Fruit fly (Drosophila melanogaster) whole organism, embryonic: ENCODE measurements around the gene Fpgs1.

Experiments used
- Antp ChIP-seq: fragments of 200-800 bp; sonication (Bioruptor generic); optimal IDR thresholded peaks from 3 replicates; lab custom pipeline; 2016; ENCODE audit warnings: missing biosample characterization, missing genetic modification characterization
- CG10209 ChIP-seq: fragments of 200-800 bp; sonication (Bioruptor generic); optimal IDR thresholded peaks from 3 replicates; lab custom pipeline; 2017; ENCODE audit warnings: missing biosample characterization, mild to moderate bottlenecking, missing genetic modification characterization, missing genetic modification reagents
- CG13624 ChIP-seq: fragments of 200-800 bp; sonication (Bioruptor generic); optimal IDR thresholded peaks from 2 replicates; lab custom pipeline; 2016; ENCODE audit warnings: missing biosample characterization, missing genetic modification characterization
- CG16813 ChIP-seq: fragments of 200-800 bp; sonication (Bioruptor generic); IDR thresholded peaks from 3 replicates; pipeline ENCODE4 v1.3.6; 2022; ENCODE audit warnings: missing biosample characterization, missing genetic modification characterization; ENCODE audit not compliant: partially characterized antibody
- CG2678 ChIP-seq: fragments of 200-800 bp; sonication (Bioruptor generic); optimal IDR thresholded peaks from 3 replicates; lab custom pipeline; 2019; ENCODE audit warnings: missing biosample characterization, mild to moderate bottlenecking, missing genetic modification characterization, moderate library complexity
- CG2889 ChIP-seq: fragments of 200-800 bp; sonication (Bioruptor generic); IDR thresholded peaks from 3 replicates; pipeline ENCODE4 v1.3.6; 2022; ENCODE audit warnings: missing biosample characterization, missing genetic modification characterization
- CG31224 ChIP-seq: fragments of 200-800 bp; sonication (Bioruptor generic); IDR thresholded peaks from 2 replicates; pipeline ENCODE4 v1.3.6; 2022; ENCODE audit warnings: missing biosample characterization, missing genetic modification characterization
- CG31365 ChIP-seq: fragments of 200-800 bp; sonication (Bioruptor generic); optimal IDR thresholded peaks from 2 replicates; lab custom pipeline; 2018; ENCODE audit warnings: missing biosample characterization, mild to moderate bottlenecking, missing genetic modification characterization
- CG3407 ChIP-seq: fragments of 200-800 bp; sonication (Bioruptor generic); optimal IDR thresholded peaks from 2 replicates; lab custom pipeline; 2018; ENCODE audit warnings: missing biosample characterization, mild to moderate bottlenecking, missing genetic modification characterization
- CG4854 ChIP-seq: fragments of 200-800 bp; sonication (Bioruptor generic); optimal IDR thresholded peaks from 2 replicates; lab custom pipeline; 2016; ENCODE audit warnings: missing biosample characterization, missing genetic modification characterization, inconsistent platforms
- CG6272 ChIP-seq: fragments of 200-800 bp; sonication (Bioruptor generic); IDR thresholded peaks from 2 replicates; pipeline ENCODE4 v1.3.6; 2022; ENCODE audit warnings: missing biosample characterization, missing genetic modification characterization
- CG6689 ChIP-seq: fragments of 200-800 bp; sonication (Bioruptor generic); IDR thresholded peaks from 2 replicates; pipeline ENCODE4 v1.3.6; 2022; ENCODE audit warnings: missing biosample characterization, missing genetic modification characterization
- CG6791 ChIP-seq: fragments of 200-800 bp; sonication (Bioruptor generic); IDR thresholded peaks from 3 replicates; pipeline ENCODE4 v1.3.6; 2022; ENCODE audit warnings: missing biosample characterization, missing genetic modification characterization; ENCODE audit not compliant: partially characterized antibody
- CG7786 ChIP-seq: fragments of 200-800 bp; sonication (Bioruptor generic); optimal IDR thresholded peaks from 2 replicates; lab custom pipeline; 2016; ENCODE audit warnings: missing biosample characterization, missing genetic modification characterization
- Dek ChIP-seq: fragments of 200-800 bp; sonication (Bioruptor generic); optimal IDR thresholded peaks from 3 replicates; lab custom pipeline; 2019; ENCODE audit warnings: missing biosample characterization, mild to moderate bottlenecking, missing genetic modification characterization, moderate library complexity
- Fer1 ChIP-seq: fragments of 200-800 bp; sonication (Bioruptor generic); optimal IDR thresholded peaks from 2 replicates; lab custom pipeline; 2017; ENCODE audit warnings: missing biosample characterization, mild to moderate bottlenecking, missing genetic modification characterization
- H15 ChIP-seq: fragments of 200-800 bp; sonication (Bioruptor generic); IDR thresholded peaks from 3 replicates; pipeline ENCODE4 v1.3.6; 2022; ENCODE audit warnings: missing biosample characterization, missing genetic modification characterization
- Kr ChIP-seq: fragments of 200-800 bp; sonication (Bioruptor generic); optimal IDR thresholded peaks from 2 replicates; lab custom pipeline; 2017; ENCODE audit warnings: missing biosample characterization, mild to moderate bottlenecking, missing genetic modification characterization
- NFAT ChIP-seq: fragments of 200-800 bp; sonication (Bioruptor generic); IDR thresholded peaks from 2 replicates; pipeline ENCODE4 v1.3.6; 2022; ENCODE audit warnings: missing biosample characterization, missing genetic modification characterization
- Scr ChIP-seq: fragments of 200-800 bp; sonication (Bioruptor generic); IDR thresholded peaks from 2 replicates; pipeline ENCODE4 v1.3.6; 2022; ENCODE audit warnings: missing biosample characterization, missing genetic modification characterization; ENCODE audit not compliant: partially characterized antibody
- Xrp1 ChIP-seq: fragments of 200-800 bp; sonication (Bioruptor generic); IDR thresholded peaks from 2 replicates; pipeline ENCODE4 v1.3.6; 2022; ENCODE audit warnings: missing biosample characterization, missing genetic modification characterization
- ara ChIP-seq: fragments of 200-800 bp; sonication (Bioruptor generic); IDR thresholded peaks from 2 replicates; pipeline ENCODE4 v1.3.6; 2022; ENCODE audit warnings: missing biosample characterization, missing genetic modification characterization
- ase ChIP-seq: fragments of 200-800 bp; sonication (Bioruptor generic); IDR thresholded peaks from 3 replicates; pipeline ENCODE4 v1.3.6; 2022; ENCODE audit warnings: missing biosample characterization, missing genetic modification characterization
- az2 ChIP-seq: fragments of 200-800 bp; sonication (Bioruptor generic); optimal IDR thresholded peaks from 3 replicates; lab custom pipeline; 2016; ENCODE audit warnings: missing biosample characterization, missing genetic modification characterization
- caup ChIP-seq: fragments of 200-800 bp; sonication (Bioruptor generic); optimal IDR thresholded peaks from 3 replicates; lab custom pipeline; 2017; ENCODE audit warnings: missing biosample characterization, mild to moderate bottlenecking, missing genetic modification characterization, moderate library complexity; ENCODE audit not compliant: severe bottlenecking
- chif ChIP-seq, 2 experiments: fragments of 200-800 bp; sonication (Bioruptor generic); optimal IDR thresholded peaks; 3 replicates each; lab custom pipeline; 2016; ENCODE audit warnings: missing biosample characterization in 2 of 2, missing genetic modification characterization in 2 of 2
- dati ChIP-seq: fragments of 200-800 bp; sonication (Bioruptor generic); IDR thresholded peaks from 2 replicates; pipeline ENCODE4 v1.3.6; 2022; ENCODE audit warnings: missing biosample characterization, missing genetic modification characterization
- ems ChIP-seq: fragments of 200-800 bp; sonication (Bioruptor generic); optimal IDR thresholded peaks from 3 replicates; lab custom pipeline; 2016; ENCODE audit warnings: missing biosample characterization, missing genetic modification characterization
- en ChIP-seq: fragments of 200-800 bp; sonication (Bioruptor generic); optimal IDR thresholded peaks from 2 replicates; lab custom pipeline; 2016; ENCODE audit warnings: missing biosample characterization, missing genetic modification characterization
- esg ChIP-seq: fragments of 200-800 bp; sonication (Bioruptor generic); conservative IDR thresholded peaks from 2 replicates; pipeline ENCODE4 v1.3.6; 2022; ENCODE audit warnings: missing biosample characterization, missing genetic modification characterization
- gce ChIP-seq: fragments of 200-800 bp; sonication (Bioruptor generic); IDR thresholded peaks from 3 replicates; pipeline ENCODE4 v1.3.6; 2022; ENCODE audit warnings: missing biosample characterization, missing genetic modification characterization
- gcm2 ChIP-seq: fragments of 200-800 bp; sonication (Bioruptor generic); optimal IDR thresholded peaks from 2 replicates; lab custom pipeline; 2016; ENCODE audit warnings: missing biosample characterization, missing genetic modification characterization
- gt ChIP-seq: fragments of 200-800 bp; sonication (Bioruptor generic); IDR thresholded peaks from 2 replicates; pipeline ENCODE4 v1.3.6; 2022; ENCODE audit warnings: missing biosample characterization, missing genetic modification characterization
- hkb ChIP-seq, 2 experiments: fragments of 200-800 bp in 1 of 2; fragments of >200 bp in 1 of 2; sonication (Bioruptor generic) in 1 of 2; IDR thresholded peaks in 1 of 2; optimal IDR thresholded peaks in 1 of 2; 2 replicates each; pipeline versions ENCODE4 v1.3.6 to Lab custom; 2017 to 2022; ENCODE audit warnings: missing biosample characterization in 1 of 2, missing genetic modification characterization in 1 of 2
- ken ChIP-seq: fragments of 200-800 bp; sonication (Bioruptor generic); IDR thresholded peaks from 3 replicates; pipeline ENCODE4 v1.3.6; 2022; ENCODE audit warnings: missing biosample characterization, missing genetic modification characterization
- lbe ChIP-seq: fragments of 200-800 bp; sonication (Bioruptor generic); optimal IDR thresholded peaks from 2 replicates; lab custom pipeline; 2016; ENCODE audit warnings: missing biosample characterization, mild to moderate bottlenecking, missing genetic modification characterization
- oc ChIP-seq: fragments of 200-800 bp; sonication (Bioruptor generic); optimal IDR thresholded peaks from 2 replicates; lab custom pipeline; 2018; ENCODE audit warnings: missing biosample characterization, mild to moderate bottlenecking, missing genetic modification characterization, moderate library complexity
- pho ChIP-seq: fragments of 200-800 bp; sonication (Bioruptor generic); optimal IDR thresholded peaks from 2 replicates; lab custom pipeline; 2016; ENCODE audit warnings: missing biosample characterization, missing genetic modification characterization
- pita ChIP-seq: fragments of 200-800 bp; sonication (Bioruptor generic); optimal IDR thresholded peaks from 2 replicates; lab custom pipeline; 2017; ENCODE audit warnings: missing biosample characterization, mild to moderate bottlenecking, missing genetic modification characterization
- pros ChIP-seq: fragments of 200-800 bp; sonication (Bioruptor generic); optimal IDR thresholded peaks from 3 replicates; lab custom pipeline; 2019; ENCODE audit warnings: missing biosample characterization, mild to moderate bottlenecking, missing genetic modification characterization, moderate library complexity
- ranshi ChIP-seq: fragments of 200-800 bp; sonication (Bioruptor generic); IDR thresholded peaks from 2 replicates; pipeline ENCODE4 v1.3.6; 2022; ENCODE audit warnings: missing biosample characterization, missing genetic modification characterization
- run ChIP-seq: fragments of 200-800 bp; sonication (Bioruptor generic); optimal IDR thresholded peaks from 3 replicates; lab custom pipeline; 2018; ENCODE audit warnings: missing biosample characterization, mild to moderate bottlenecking, missing genetic modification characterization
- sima ChIP-seq: fragments of 200-800 bp; sonication (Bioruptor generic); optimal IDR thresholded peaks from 2 replicates; lab custom pipeline; 2016; ENCODE audit warnings: missing biosample characterization, missing genetic modification characterization
- slp2 ChIP-seq: fragments of 200-800 bp; sonication (Bioruptor generic); optimal IDR thresholded peaks from 2 replicates; lab custom pipeline; 2016; ENCODE audit warnings: missing biosample characterization, missing genetic modification characterization
- so ChIP-seq: fragments of 200-800 bp; sonication (Bioruptor generic); IDR thresholded peaks from 3 replicates; pipeline ENCODE4 v1.3.6; 2022; ENCODE audit warnings: missing biosample characterization, missing genetic modification characterization
- sr ChIP-seq: fragments of 200-800 bp; sonication (Bioruptor generic); IDR thresholded peaks from 3 replicates; pipeline ENCODE4 v1.3.6; 2022; ENCODE audit warnings: missing biosample characterization, missing genetic modification characterization
- toy ChIP-seq: fragments of 200-800 bp; sonication (Bioruptor generic); IDR thresholded peaks from 2 replicates; pipeline ENCODE4 v1.3.6; 2022; ENCODE audit warnings: missing biosample characterization, missing genetic modification characterization
- trem ChIP-seq: fragments of 200-800 bp; optimal IDR thresholded peaks from 3 replicates; lab custom pipeline; 2019; ENCODE audit warnings: missing biosample characterization, mild to moderate bottlenecking, missing genetic modification characterization, moderate library complexity
- vnd ChIP-seq: fragments of 200-800 bp; sonication (Bioruptor generic); IDR thresholded peaks from 3 replicates; pipeline ENCODE4 v1.3.6; 2022; ENCODE audit warnings: missing biosample characterization, missing genetic modification characterization; ENCODE audit not compliant: partially characterized antibody
- yki ChIP-seq: fragments of >200 bp; optimal IDR thresholded peaks from 3 replicates; lab custom pipeline; 2018

Gene Fpgs1

DNA sequence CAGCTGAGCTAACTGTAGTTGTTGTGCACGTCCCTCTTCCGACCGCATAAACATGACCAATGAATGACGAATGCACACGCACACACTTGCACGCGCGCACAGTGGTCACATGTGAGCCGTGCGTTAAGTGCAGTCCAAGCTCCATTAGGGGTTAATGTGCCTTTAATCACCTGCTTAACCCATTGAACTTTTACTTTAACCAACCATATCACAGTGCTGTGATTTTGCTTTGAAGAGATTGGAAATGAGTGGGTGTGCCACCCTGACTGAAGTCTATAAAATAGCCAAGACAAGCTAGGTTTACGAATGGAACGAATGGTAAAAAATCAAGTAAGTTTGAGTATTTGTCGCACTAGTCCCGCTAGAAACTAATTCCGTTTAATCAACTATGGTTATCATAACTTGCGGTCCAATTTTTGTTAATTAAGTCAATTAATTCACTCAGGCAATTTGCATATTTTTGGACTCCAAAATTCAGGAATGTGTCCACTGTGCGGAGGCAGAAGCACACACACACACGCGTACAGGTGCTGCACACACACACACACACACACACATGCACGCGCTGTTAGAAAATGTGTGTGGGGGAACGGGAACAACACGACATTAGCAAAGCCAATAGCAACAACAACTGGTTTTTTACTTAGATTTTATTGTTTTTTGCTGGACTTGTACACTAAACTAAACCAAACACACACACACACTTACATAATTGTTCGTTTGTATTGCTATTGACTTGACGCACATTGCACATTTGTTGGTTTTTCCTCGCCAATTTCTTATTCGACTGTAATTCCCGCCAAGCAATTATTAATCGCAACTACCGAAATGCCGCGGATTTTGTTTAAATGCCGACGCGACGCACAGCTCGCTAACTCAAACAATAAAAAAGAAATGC lies 20.2 kb upstream of the Fpgs1 start (continued):
- no peak for TF ChIP-seq CG6791
- no peak for TF ChIP-seq yki (lab: Kevin White, UChicago)
- TF ChIP-seq Fer1, result peak; percentile 14
- TF ChIP-seq CG6272, result no peak
- peak; percentile 22 for TF ChIP-seq caup (GFP tag; lab: Kevin White, UChicago)
- TF ChIP-seq en (GFP tag; lab: Kevin White, UChicago), result peak; percentile 15
- peak; percentile 35 for TF ChIP-seq az2 (GFP tag; lab: Kevin White, UChicago)
- TF ChIP-seq Dek, result no peak
- no peak for TF ChIP-seq toy
- no peak for TF ChIP-seq ranshi (GFP tag; lab: Robert Waterston, UW)
- TF ChIP-seq CG13624, result peak; percentile 12
- TF ChIP-seq ara, result no peak
- TF ChIP-seq gt (GFP tag; lab: Robert Waterston, UW), result no peak
- TF ChIP-seq CG3407 (GFP tag; lab: Kevin White, UChicago), result peak; percentile 27
- TF ChIP-seq vnd (GFP tag; lab: Robert Waterston, UW), result no peak
- no peak for TF ChIP-seq gcm2
- peak; percentile 13 for TF ChIP-seq Antp
- no peak for TF ChIP-seq esg (GFP tag; lab: Robert Waterston, UW)
- TF ChIP-seq sima (GFP tag; lab: Kevin White, UChicago), result no peak
- TF ChIP-seq slp2, result no peak
- TF ChIP-seq so, result no peak
- TF ChIP-seq pros (GFP tag; lab: Kevin White, UChicago), result no peak
- peak; percentile 3 for TF ChIP-seq oc
- no peak for TF ChIP-seq H15 (GFP tag; lab: Robert Waterston, UW)
- TF ChIP-seq ken (GFP tag; lab: Robert Waterston, UW), result no peak
- TF ChIP-seq CG2678, result peak; percentile 66
- TF ChIP-seq chif (GFP tag; optimal IDR thresholded peaks at IDR 0.05; lab: Kevin White, UChicago), result peak; percentile 31 to 55
- TF ChIP-seq pho (GFP tag; lab: Kevin White, UChicago), result peak; percentile 19
- TF ChIP-seq lbe (GFP tag; lab: Kevin White, UChicago), result no peak
- TF ChIP-seq hkb (optimal IDR thresholded peaks at IDR 0.05; lab: Kevin White, UChicago), result no peak
- TF ChIP-seq hkb (GFP tag; IDR thresholded peaks at IDR 0.05; lab: Robert Waterston, UW), result no peak
- TF ChIP-seq Scr (GFP tag; lab: Robert Waterston, UW), result no peak
- TF ChIP-seq CG10209, result peak; percentile 30
- TF ChIP-seq CG31224 (GFP tag; lab: Robert Waterston, UW), result no peak
- no peak for TF ChIP-seq run
- TF ChIP-seq sr, result no peak
- TF ChIP-seq CG2889 (GFP tag; lab: Robert Waterston, UW), result no peak
- no peak for TF ChIP-seq pita (GFP tag; lab: Kevin White, UChicago)
- TF ChIP-seq Kr (GFP tag; lab: Kevin White, UChicago), result no peak
- TF ChIP-seq trem (tag; lab: Kevin White, UChicago), result no peak
- TF ChIP-seq CG31365 (tag; lab: Kevin White, UChicago), result no peak
- TF ChIP-seq dati, result no peak
- TF ChIP-seq NFAT (GFP tag; lab: Robert Waterston, UW), result no peak
- peak; percentile 32 for TF ChIP-seq CG7786 (GFP tag; lab: Kevin White, UChicago)
- TF ChIP-seq ems (GFP tag; lab: Kevin White, UChicago), result no peak
- no peak for TF ChIP-seq CG6689
- TF ChIP-seq gce (GFP tag; lab: Robert Waterston, UW), result no peak
- peak; percentile 37; the same call in 1 of the 2 replicates for TF ChIP-seq Xrp1
- no peak for TF ChIP-seq CG4854 (GFP tag; lab: Kevin White, UChicago)
- TF ChIP-seq CG16813 (GFP tag; lab: Robert Waterston, UW), result peak; percentile 41; the same call in 2 of the 3 replicates
- no peak for TF ChIP-seq ase (GFP tag; lab: Robert Waterston, UW)
